Fruit fly (Drosophila melanogaster) whole organism, embryonic: ENCODE results near the gene ple.

ENCODE experiments used
- Adf1 ChIP-seq: fragments of 200-800 bp; sonication (Bioruptor generic); IDR thresholded peaks from 2 replicates; pipeline ENCODE4 v1.3.6; 2022; ENCODE audit warnings: missing biosample characterization, missing genetic modification characterization
- Aef1 ChIP-seq: fragments of 200-800 bp; sonication (Bioruptor generic); IDR thresholded peaks from 3 replicates; pipeline ENCODE4 v1.3.6; 2022; ENCODE audit warnings: missing biosample characterization, missing genetic modification characterization
- Asciz ChIP-seq: fragments of 200-800 bp; sonication (Bioruptor generic); optimal IDR thresholded peaks from 2 replicates; lab custom pipeline; 2017; ENCODE audit warnings: missing biosample characterization, mild to moderate bottlenecking, missing genetic modification characterization, missing genetic modification reagents
- Atf3 ChIP-seq: fragments of 200-800 bp; sonication (Bioruptor generic); optimal IDR thresholded peaks from 3 replicates; lab custom pipeline; 2016; ENCODE audit warnings: missing biosample characterization, missing genetic modification characterization
- B-H1 ChIP-seq: fragments of 200-800 bp; sonication (Bioruptor generic); IDR thresholded peaks from 3 replicates; pipeline ENCODE4 v1.3.6; 2022; ENCODE audit warnings: missing biosample characterization, missing genetic modification characterization
- BtbVII ChIP-seq: fragments of 200-800 bp; sonication (Bioruptor generic); optimal IDR thresholded peaks from 3 replicates; lab custom pipeline; 2017; ENCODE audit warnings: missing biosample characterization, mild to moderate bottlenecking, missing genetic modification characterization
- CG10274 ChIP-seq: fragments of 200-800 bp; sonication (Bioruptor generic); optimal IDR thresholded peaks from 3 replicates; lab custom pipeline; 2017; ENCODE audit warnings: missing biosample characterization, mild to moderate bottlenecking, missing genetic modification characterization
- CG11085 ChIP-seq: fragments of 200-800 bp; sonication (Bioruptor generic); IDR thresholded peaks from 2 replicates; pipeline ENCODE4 v1.3.6; 2022; ENCODE audit warnings: missing biosample characterization, missing genetic modification characterization
- CG11504 ChIP-seq: fragments of 200-800 bp; sonication (Bioruptor generic); optimal IDR thresholded peaks from 3 replicates; lab custom pipeline; 2019; ENCODE audit warnings: missing biosample characterization, mild to moderate bottlenecking, missing genetic modification characterization, moderate library complexity
- CG13123 ChIP-seq: fragments of 200-800 bp; sonication (Bioruptor generic); optimal IDR thresholded peaks from 2 replicates; lab custom pipeline; 2016; ENCODE audit warnings: missing biosample characterization, missing genetic modification characterization
- CG14441 ChIP-seq: fragments of 200-800 bp; sonication (Bioruptor generic); IDR thresholded peaks from 2 replicates; pipeline ENCODE4 v1.3.6; 2022; ENCODE audit warnings: missing biosample characterization, missing genetic modification characterization
- CG1529 ChIP-seq: fragments of 200-800 bp; sonication (Bioruptor generic); optimal IDR thresholded peaks from 3 replicates; lab custom pipeline; 2018; ENCODE audit warnings: missing biosample characterization, missing genetic modification characterization
- CG15601 ChIP-seq: fragments of 200-800 bp; sonication (Bioruptor generic); optimal IDR thresholded peaks from 3 replicates; lab custom pipeline; 2019; ENCODE audit warnings: missing biosample characterization, mild to moderate bottlenecking, missing genetic modification characterization, moderate library complexity
- CG1603 ChIP-seq: fragments of 200-800 bp; sonication (Bioruptor generic); optimal IDR thresholded peaks from 2 replicates; lab custom pipeline; 2019; ENCODE audit warnings: missing biosample characterization, mild to moderate bottlenecking, missing genetic modification characterization, moderate library complexity
- CG1647 ChIP-seq: fragments of 200-800 bp; sonication (Bioruptor generic); optimal IDR thresholded peaks from 3 replicates; lab custom pipeline; 2016; ENCODE audit warnings: missing biosample characterization, missing genetic modification characterization
- CG17829 ChIP-seq: fragments of 200-800 bp; optimal IDR thresholded peaks from 2 replicates; lab custom pipeline; 2019; ENCODE audit warnings: missing biosample characterization, mild to moderate bottlenecking, missing genetic modification characterization, moderate library complexity
- CG2120 ChIP-seq: fragments of 200-800 bp; sonication (Bioruptor generic); optimal IDR thresholded peaks from 3 replicates; lab custom pipeline; 2016; ENCODE audit warnings: missing biosample characterization, missing genetic modification characterization
- CG30403 ChIP-seq: fragments of 200-800 bp; sonication (Bioruptor generic); optimal IDR thresholded peaks from 3 replicates; lab custom pipeline; 2016; ENCODE audit warnings: missing biosample characterization, missing genetic modification characterization
- CG3065 ChIP-seq: fragments of 200-800 bp; sonication (Bioruptor generic); optimal IDR thresholded peaks from 2 replicates; lab custom pipeline; 2016; ENCODE audit warnings: missing biosample characterization, missing genetic modification characterization
- CG33213 ChIP-seq: fragments of 200-800 bp; sonication (Bioruptor generic); optimal IDR thresholded peaks from 3 replicates; lab custom pipeline; 2016; ENCODE audit warnings: missing biosample characterization, missing genetic modification characterization
- CG4360 ChIP-seq: fragments of 200-800 bp; sonication (Bioruptor generic); IDR thresholded peaks from 2 replicates; pipeline ENCODE4 v1.3.6; 2022; ENCODE audit warnings: missing biosample characterization, missing genetic modification characterization
- CG4730 ChIP-seq: fragments of 200-800 bp; sonication (Bioruptor generic); IDR thresholded peaks from 2 replicates; pipeline ENCODE4 v1.3.6; 2022; ENCODE audit warnings: missing biosample characterization, missing genetic modification characterization
- CG7556 ChIP-seq: fragments of 200-800 bp; sonication (Bioruptor generic); optimal IDR thresholded peaks from 2 replicates; lab custom pipeline; 2017; ENCODE audit warnings: missing biosample characterization, mild to moderate bottlenecking, missing genetic modification characterization
- CG7987 ChIP-seq: fragments of 200-800 bp; sonication (Bioruptor generic); optimal IDR thresholded peaks from 2 replicates; lab custom pipeline; 2018; ENCODE audit warnings: missing biosample characterization, mild to moderate bottlenecking, missing genetic modification characterization, moderate library complexity
- CG8388 ChIP-seq: fragments of 200-800 bp; sonication (Bioruptor generic); optimal IDR thresholded peaks from 2 replicates; lab custom pipeline; 2019; ENCODE audit warnings: missing biosample characterization, mild to moderate bottlenecking, missing genetic modification characterization, moderate library complexity
- D ChIP-seq, 2 experiments: fragments of 200-800 bp in 1 of 2; fragments of >200 bp in 1 of 2; sonication (Bioruptor generic) in 1 of 2; optimal IDR thresholded peaks; 2 replicates in 1 of 2; 3 replicates in 1 of 2; lab custom pipeline; 2017; ENCODE audit warnings: mild to moderate bottlenecking in 1 of 2, missing biosample characterization in 1 of 2, missing genetic modification characterization in 1 of 2, missing genetic modification reagents in 1 of 2
- Deaf1 ChIP-seq: fragments of 200-800 bp; optimal IDR thresholded peaks from 3 replicates; lab custom pipeline; 2019; ENCODE audit warnings: missing biosample characterization, mild to moderate bottlenecking, missing genetic modification characterization, moderate library complexity
- Doc2 ChIP-seq: fragments of 200-800 bp; sonication (Bioruptor generic); IDR thresholded peaks from 2 replicates; pipeline ENCODE4 v1.3.6; 2022; ENCODE audit warnings: missing biosample characterization, missing genetic modification characterization
- Hmx ChIP-seq: fragments of 200-800 bp; sonication (Bioruptor generic); optimal IDR thresholded peaks from 2 replicates; lab custom pipeline; 2016; ENCODE audit warnings: missing biosample characterization, missing genetic modification characterization
- Hr39 ChIP-seq: fragments of >200 bp; optimal IDR thresholded peaks from 2 replicates; lab custom pipeline; 2017
- Oaz ChIP-seq: fragments of 200-800 bp; sonication (Bioruptor generic); IDR thresholded peaks from 2 replicates; pipeline ENCODE4 v1.3.6; 2022; ENCODE audit warnings: missing biosample characterization, missing genetic modification characterization
- Ptx1 ChIP-seq: fragments of 200-800 bp; sonication (Bioruptor generic); IDR thresholded peaks from 2 replicates; pipeline ENCODE4 v1.3.6; 2022; ENCODE audit warnings: missing biosample characterization, missing genetic modification characterization
- Ssrp ChIP-seq: fragments of 200-800 bp; sonication (Bioruptor generic); optimal IDR thresholded peaks from 2 replicates; lab custom pipeline; 2018; ENCODE audit warnings: missing biosample characterization, mild to moderate bottlenecking, missing genetic modification characterization, moderate library complexity
- Usf ChIP-seq: fragments of 200-800 bp; sonication (Bioruptor generic); optimal IDR thresholded peaks from 2 replicates; lab custom pipeline; 2017; ENCODE audit warnings: missing genotype, missing biosample characterization, missing genetic modification characterization
- Vsx1 ChIP-seq: fragments of 200-800 bp; sonication (Bioruptor generic); optimal IDR thresholded peaks from 2 replicates; lab custom pipeline; 2017; ENCODE audit warnings: missing biosample characterization, mild to moderate bottlenecking, missing genetic modification characterization, missing genetic modification reagents
- YL-1 ChIP-seq: fragments of 200-800 bp; sonication (Bioruptor generic); optimal IDR thresholded peaks from 3 replicates; lab custom pipeline; 2017; ENCODE audit warnings: missing biosample characterization, mild to moderate bottlenecking, missing genetic modification characterization
- amos ChIP-seq: fragments of 200-800 bp; sonication (Bioruptor generic); IDR thresholded peaks from 2 replicates; pipeline ENCODE4 v1.3.6; 2022; ENCODE audit warnings: missing biosample characterization, missing genetic modification characterization; ENCODE audit not compliant: partially characterized antibody
- bcd ChIP-seq: fragments of 200-800 bp; sonication (Bioruptor generic); optimal IDR thresholded peaks from 2 replicates; lab custom pipeline; 2017; ENCODE audit warnings: missing biosample characterization, mild to moderate bottlenecking, missing genetic modification characterization
- chn ChIP-seq: fragments of 200-800 bp; sonication (Bioruptor generic); optimal IDR thresholded peaks from 2 replicates; lab custom pipeline; 2016; ENCODE audit warnings: missing biosample characterization, missing genetic modification characterization
- crol ChIP-seq: fragments of 200-800 bp; sonication (Bioruptor generic); IDR thresholded peaks from 2 replicates; pipeline ENCODE4 v1.3.6; 2022; ENCODE audit warnings: missing biosample characterization, missing genetic modification characterization
- esg ChIP-seq: fragments of 200-800 bp; sonication (Bioruptor generic); conservative IDR thresholded peaks from 2 replicates; pipeline ENCODE4 v1.3.6; 2022; ENCODE audit warnings: missing biosample characterization, missing genetic modification characterization
- grau ChIP-seq: fragments of 200-800 bp; optimal IDR thresholded peaks from 3 replicates; lab custom pipeline; 2019; ENCODE audit warnings: missing biosample characterization, mild to moderate bottlenecking, missing genetic modification characterization, moderate library complexity
- kah ChIP-seq: fragments of 200-800 bp; sonication (Bioruptor generic); optimal IDR thresholded peaks from 2 replicates; lab custom pipeline; 2018; ENCODE audit warnings: missing biosample characterization, mild to moderate bottlenecking, missing genetic modification characterization
- klu ChIP-seq: fragments of 200-800 bp; sonication (Bioruptor generic); IDR thresholded peaks from 2 replicates; pipeline ENCODE4 v1.3.6; 2022; ENCODE audit warnings: missing biosample characterization, missing genetic modification characterization
- lab ChIP-seq: fragments of 200-800 bp; sonication (Bioruptor generic); optimal IDR thresholded peaks from 3 replicates; lab custom pipeline; 2017; ENCODE audit warnings: missing biosample characterization, missing genetic modification characterization, mild to moderate bottlenecking, moderate library complexity, missing genetic modification reagents
- lmd ChIP-seq: fragments of 200-800 bp; sonication (Bioruptor generic); IDR thresholded peaks from 2 replicates; pipeline ENCODE4 v1.3.6; 2022; ENCODE audit warnings: missing biosample characterization, missing genetic modification characterization
- luna ChIP-seq: fragments of 200-800 bp; sonication (Bioruptor generic); optimal IDR thresholded peaks from 2 replicates; lab custom pipeline; 2016; ENCODE audit warnings: missing biosample characterization, missing genetic modification characterization
- nmo ChIP-seq: fragments of 200-800 bp; sonication (Bioruptor generic); optimal IDR thresholded peaks from 2 replicates; lab custom pipeline; 2018; ENCODE audit warnings: missing biosample characterization, mild to moderate bottlenecking, missing genetic modification characterization, moderate library complexity
- pb ChIP-seq: fragments of 200-800 bp; sonication (Bioruptor generic); optimal IDR thresholded peaks from 3 replicates; lab custom pipeline; 2016; ENCODE audit warnings: missing biosample characterization, missing genetic modification characterization
- pita ChIP-seq: fragments of 200-800 bp; sonication (Bioruptor generic); optimal IDR thresholded peaks from 2 replicates; lab custom pipeline; 2017; ENCODE audit warnings: missing biosample characterization, mild to moderate bottlenecking, missing genetic modification characterization
- sim ChIP-seq: fragments of 200-800 bp; sonication (Bioruptor generic); IDR thresholded peaks from 2 replicates; pipeline ENCODE4 v1.3.6; 2022; ENCODE audit warnings: missing biosample characterization, missing genetic modification characterization
- slou ChIP-seq: fragments of 200-800 bp; sonication (Bioruptor generic); optimal IDR thresholded peaks from 3 replicates; lab custom pipeline; 2016; ENCODE audit warnings: missing biosample characterization, missing genetic modification characterization

ple gene

dm6 chr3L:6703368-6703807, 15.9 kb downstream of the ple start, which contains the start of gene SP1173 (continued):
- peak; percentile 51 for TF ChIP-seq BtbVII (GFP tag; lab: Kevin White, UChicago)
- TF ChIP-seq YL-1 (GFP tag; lab: Kevin White, UChicago), result no peak
- TF ChIP-seq pita (GFP tag; lab: Kevin White, UChicago), result no peak
- no peak for TF ChIP-seq CG11085 (GFP tag; lab: Robert Waterston, UW)
- TF ChIP-seq CG30403 (GFP tag; lab: Kevin White, UChicago), result no peak
- TF ChIP-seq Oaz (GFP tag; lab: Robert Waterston, UW), result no peak
- TF ChIP-seq CG7556 (GFP tag; lab: Kevin White, UChicago), result no peak
- TF ChIP-seq CG10274 (GFP tag; lab: Kevin White, UChicago), result no peak
- no peak for TF ChIP-seq CG8388 (GFP tag; lab: Kevin White, UChicago)
- no peak for TF ChIP-seq Ssrp (tag; lab: Kevin White, UChicago)
- peak; percentile 61 for TF ChIP-seq lab (GFP tag; lab: Kevin White, UChicago)
- TF ChIP-seq Hmx (GFP tag; lab: Kevin White, UChicago), result no peak
- no peak for TF ChIP-seq Hr39
- no peak for TF ChIP-seq slou (GFP tag; lab: Kevin White, UChicago)
- TF ChIP-seq Aef1 (GFP tag; lab: Robert Waterston, UW), result no peak
- TF ChIP-seq Asciz, result no peak
- peak; percentile 50 for TF ChIP-seq CG1603 (tag; lab: Kevin White, UChicago)
- TF ChIP-seq chn (GFP tag; lab: Kevin White, UChicago), result peak; percentile 20
- no peak for TF ChIP-seq CG2120 (GFP tag; lab: Kevin White, UChicago)
- TF ChIP-seq CG15601 (tag; lab: Kevin White, UChicago), result peak; percentile 8
- peak; percentile 24 for TF ChIP-seq pb
- no peak for TF ChIP-seq esg (GFP tag; lab: Robert Waterston, UW)
- no peak for TF ChIP-seq Doc2
- peak; percentile 22 for TF ChIP-seq nmo (GFP tag; lab: Kevin White, UChicago)
- peak; percentile 72 for TF ChIP-seq klu (GFP tag; lab: Robert Waterston, UW)
- no peak for TF ChIP-seq CG3065
- peak; percentile 33 for TF ChIP-seq kah (GFP tag; lab: Kevin White, UChicago)
- peak; percentile 18 for TF ChIP-seq bcd (GFP tag; lab: Kevin White, UChicago)
- no peak for TF ChIP-seq CG1529
- no peak for TF ChIP-seq D (optimal IDR thresholded peaks at IDR 0.05; lab: Kevin White, UChicago)
- no peak for TF ChIP-seq D (GFP tag; optimal IDR thresholded peaks at IDR 0.05; lab: Kevin White, UChicago)
- TF ChIP-seq CG4730 (GFP tag; lab: Robert Waterston, UW), result no peak
- peak; percentile 15 for TF ChIP-seq CG17829
- no peak for TF ChIP-seq CG13123 (GFP tag; lab: Kevin White, UChicago)
- no peak for TF ChIP-seq CG14441 (GFP tag; lab: Robert Waterston, UW)
- TF ChIP-seq CG7987 (GFP tag; lab: Kevin White, UChicago), result peak; percentile 30
- no peak for TF ChIP-seq luna
- peak; percentile 55; the same call in 1 of the 2 replicates for TF ChIP-seq Adf1
- TF ChIP-seq grau (tag; lab: Kevin White, UChicago), result peak; percentile 31
- TF ChIP-seq crol, result no peak
- no peak for TF ChIP-seq Usf (GFP tag; lab: Kevin White, UChicago)
- no peak for TF ChIP-seq Ptx1 (GFP tag; lab: Robert Waterston, UW)
- peak; percentile 16 for TF ChIP-seq CG33213 (GFP tag; lab: Kevin White, UChicago)
- TF ChIP-seq CG1647 (GFP tag; lab: Kevin White, UChicago), result no peak
- TF ChIP-seq Deaf1, result peak; percentile 61
- TF ChIP-seq CG4360 (GFP tag; lab: Robert Waterston, UW), result no peak
- TF ChIP-seq B-H1, result no peak; the same call in 2 of the 3 replicates
- no peak for TF ChIP-seq Vsx1 (GFP tag; lab: Kevin White, UChicago)
- peak; percentile 55; the same call in 1 of the 2 replicates for TF ChIP-seq amos
- TF ChIP-seq Atf3 (GFP tag; lab: Kevin White, UChicago), result no peak
- no peak for TF ChIP-seq lmd (GFP tag; lab: Robert Waterston, UW)
- TF ChIP-seq sim (GFP tag; lab: Robert Waterston, UW), result no peak
- TF ChIP-seq CG11504, result peak; percentile 30
